Worm (Caenorhabditis elegans) whole organism, L4/young adult: ENCODE data around the gene pen-2.

Experiments used
- W03F9.2 ChIP-seq: fragments of 150-350 bp; optimal IDR thresholded peaks from 2 replicates; lab custom pipeline; 2014; ENCODE audit warnings: missing biosample characterization, missing genetic modification characterization
- dao-5 ChIP-seq: sonication (generic microtip); optimal IDR thresholded peaks from 2 replicates; lab custom pipeline; 2016; ENCODE audit warnings: missing genotype, missing genetic modification characterization, moderate library complexity, missing compliant biosample characterization
- him-1 ChIP-seq: sonication (generic microtip); optimal IDR thresholded peaks from 2 replicates; lab custom pipeline; 2016; ENCODE audit warnings: missing genotype, missing genetic modification reagents, missing genetic modification characterization, missing compliant biosample characterization

pen-2 gene

ce11 chrIII:11377880-11378279, 34.8 kb downstream of the pen-2 start, which contains the start of gene dpy-18:
TSS of gene dpy-18 (minus strand) at chrIII:11377980.
- TF ChIP-seq dao-5 (no peak), him-1 (tag; lab: Kevin White, UChicago) (no peak), W03F9.2 (no peak)

- TF ChIP-seq him-1 (tag; lab: Kevin White, UChicago) (no peak), dao-5 (no peak), W03F9.2 (no peak)
Observed at ce11 chrIII:11378450-11378849, 35.3 kb downstream of the pen-2 start.

ce11 chrIII:11378910-11379309, 35.8 kb downstream of the pen-2 start:
- TF ChIP-seq him-1 (tag; lab: Kevin White, UChicago) = no peak
- TF ChIP-seq dao-5 = no peak
- TF ChIP-seq W03F9.2 = no peak

- TF ChIP-seq W03F9.2 (no peak), him-1 (tag; lab: Kevin White, UChicago) (no peak), dao-5 (no peak)
Observed at ce11 chrIII:11380555-11380954, 37.4 kb downstream of the pen-2 start.

ce11 chrIII:11381922-11382321, 38.8 kb downstream of the pen-2 start, which contains the start of gene subs-4:
TSS of gene subs-4 (plus strand) at chrIII:11382222.
- TF ChIP-seq W03F9.2 = no peak
- TF ChIP-seq him-1 (tag; lab: Kevin White, UChicago) = no peak
- TF ChIP-seq dao-5 = no peak

ce11 chrIII:11389384-11389783, 46.3 kb downstream of the pen-2 start:
- TF ChIP-seq him-1 (tag; lab: Kevin White, UChicago) = no peak
- no peak for TF ChIP-seq dao-5
- TF ChIP-seq W03F9.2 = no peak

- TF ChIP-seq him-1 (tag; lab: Kevin White, UChicago) (no peak), dao-5 (no peak), W03F9.2 (no peak)
Observed at ce11 chrIII:11390832-11391231, 47.7 kb downstream of the pen-2 start.

ce11 chrIII:11391601-11392520, 48.7 kb downstream of the pen-2 start:
- no peak for TF ChIP-seq him-1 (tag; lab: Kevin White, UChicago)
- TF ChIP-seq dao-5 = no peak
- no peak for TF ChIP-seq W03F9.2

ce11 chrIII:11392740-11393139, 49.6 kb downstream of the pen-2 start:
- TF ChIP-seq W03F9.2 (no peak), him-1 (tag; lab: Kevin White, UChicago) (no peak), dao-5 (no peak)

ce11 chrIII:11393162-11393561, 50.0 kb downstream of the pen-2 start, which contains the start of gene nlp-21:
TSS of gene nlp-21 (minus strand) at chrIII:11393262.
- no peak for TF ChIP-seq him-1 (tag; lab: Kevin White, UChicago)
